Fruit fly (Drosophila melanogaster) whole organism, embryonic: ENCODE measurements around the gene CG17364.

ENCODE experiments used
- CG32532 ChIP-seq: fragments of 200-800 bp; sonication (Bioruptor generic); IDR thresholded peaks from 2 replicates; pipeline ENCODE4 v1.3.6; 2022; ENCODE audit warnings: missing biosample characterization, missing genetic modification characterization
- CG3281 ChIP-seq: fragments of 200-800 bp; sonication (Bioruptor generic); optimal IDR thresholded peaks from 3 replicates; lab custom pipeline; 2017; ENCODE audit warnings: missing biosample characterization, mild to moderate bottlenecking, missing genetic modification characterization
- CG6683 ChIP-seq: fragments of 200-800 bp; sonication (Bioruptor generic); optimal IDR thresholded peaks from 2 replicates; lab custom pipeline; 2017; ENCODE audit warnings: missing biosample characterization, mild to moderate bottlenecking, missing genetic modification characterization, missing genetic modification reagents
- CG7928 ChIP-seq: fragments of 200-800 bp; sonication (Bioruptor generic); optimal IDR thresholded peaks from 2 replicates; lab custom pipeline; 2017; ENCODE audit warnings: missing biosample characterization, mild to moderate bottlenecking, missing genetic modification characterization
- Hand ChIP-seq: fragments of 200-800 bp; sonication (Bioruptor generic); optimal IDR thresholded peaks from 2 replicates; lab custom pipeline; 2017; ENCODE audit warnings: mild to moderate bottlenecking, missing biosample characterization, missing genetic modification reagents, missing genetic modification characterization
- NK7.1 ChIP-seq: fragments of 200-800 bp; sonication (Bioruptor generic); optimal IDR thresholded peaks from 3 replicates; lab custom pipeline; 2016; ENCODE audit warnings: missing biosample characterization, missing genetic modification characterization
- Side ChIP-seq: fragments of 200-800 bp; sonication (Bioruptor generic); optimal IDR thresholded peaks from 2 replicates; lab custom pipeline; 2016; ENCODE audit warnings: missing biosample characterization, missing genetic modification characterization
- br ChIP-seq: fragments of >200 bp; optimal IDR thresholded peaks from 2 replicates; lab custom pipeline; 2017
- dimm ChIP-seq: fragments of 200-800 bp; sonication (Bioruptor generic); IDR thresholded peaks from 2 replicates; pipeline ENCODE4 v1.3.6; 2022; ENCODE audit warnings: missing biosample characterization, missing genetic modification characterization
- lola ChIP-seq, 3 experiments: fragments of >200 bp in 2 of 3; fragments of 200-800 bp in 1 of 3; sonication (Bioruptor generic) in 1 of 3; optimal IDR thresholded peaks; 2 replicates each; lab custom pipeline; 2017 to 2019; ENCODE audit warnings: missing biosample characterization in 3 of 3, missing genetic modification characterization in 3 of 3, mild to moderate bottlenecking in 1 of 3, moderate library complexity in 1 of 3
- pum ChIP-seq: fragments of 200-800 bp; sonication (Bioruptor generic); optimal IDR thresholded peaks from 2 replicates; lab custom pipeline; 2016; ENCODE audit warnings: missing biosample characterization, missing genetic modification characterization

DNA sequence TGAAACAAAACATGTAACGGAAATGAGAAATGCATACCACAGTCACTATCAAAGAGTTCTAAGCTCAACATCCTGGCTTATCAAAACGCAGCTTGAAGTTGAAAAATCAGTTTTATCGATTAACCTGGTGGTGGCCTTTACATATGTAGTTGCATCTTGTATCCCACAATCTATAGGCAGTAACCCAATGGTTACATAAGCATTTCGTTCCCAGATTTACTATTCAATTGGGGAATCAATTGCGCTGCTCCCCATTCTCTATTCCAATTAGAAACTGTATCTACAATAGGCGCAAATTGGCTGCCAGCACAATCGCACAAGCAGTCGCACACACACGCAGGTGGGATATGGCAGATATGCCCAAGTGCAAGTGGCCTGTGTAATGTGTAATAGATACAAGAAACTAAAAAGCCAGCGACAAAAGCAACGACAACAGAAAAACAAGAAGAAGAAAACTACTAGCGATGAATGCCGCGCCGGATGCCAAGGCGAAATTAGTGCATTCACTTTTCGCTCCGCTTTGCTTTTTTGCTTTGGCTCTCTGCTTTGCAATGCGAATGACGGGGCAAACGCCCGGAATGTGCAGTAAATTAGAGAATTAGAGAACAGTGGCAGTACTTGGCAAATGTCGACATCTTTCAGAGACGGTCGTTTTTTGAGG is 12.6 kb upstream of the CG17364 start:
- TF ChIP-seq lola (GFP tag; optimal IDR thresholded peaks at IDR 0.05; lab: Kevin White, UChicago): no peak
- TF ChIP-seq br (lab: Kevin White, UChicago): no peak
- TF ChIP-seq NK7.1 (GFP tag; lab: Kevin White, UChicago): no peak
- no peak for TF ChIP-seq CG6683 (GFP tag; lab: Kevin White, UChicago)
- no peak for TF ChIP-seq CG3281 (GFP tag; lab: Kevin White, UChicago)
- no peak for TF ChIP-seq pum (GFP tag; lab: Kevin White, UChicago)
- no peak for TF ChIP-seq dimm (GFP tag; lab: Robert Waterston, UW)
- no peak for TF ChIP-seq Hand (GFP tag; lab: Kevin White, UChicago)
- TF ChIP-seq Side (GFP tag; lab: Kevin White, UChicago): no peak
- TF ChIP-seq CG7928 (GFP tag; lab: Kevin White, UChicago): no peak
- no peak for TF ChIP-seq CG32532 (GFP tag; lab: Robert Waterston, UW)
